Fruit fly (Drosophila melanogaster) whole organism, embryonic: ENCODE data around the gene mRpS35.

Experiments used
- Antp ChIP-seq: fragments of 200-800 bp; sonication (Bioruptor generic); optimal IDR thresholded peaks from 3 replicates; lab custom pipeline; 2016; ENCODE audit warnings: missing biosample characterization, missing genetic modification characterization
- Blimp-1 ChIP-seq: fragments of 200-800 bp; sonication (Bioruptor generic); optimal IDR thresholded peaks from 3 replicates; lab custom pipeline; 2018; ENCODE audit warnings: missing biosample characterization, missing genetic modification characterization, mild to moderate bottlenecking, moderate library complexity, missing genetic modification reagents
- BtbVII ChIP-seq: fragments of 200-800 bp; sonication (Bioruptor generic); optimal IDR thresholded peaks from 3 replicates; lab custom pipeline; 2017; ENCODE audit warnings: missing biosample characterization, mild to moderate bottlenecking, missing genetic modification characterization
- CG11085 ChIP-seq: fragments of 200-800 bp; sonication (Bioruptor generic); IDR thresholded peaks from 2 replicates; pipeline ENCODE4 v1.3.6; 2022; ENCODE audit warnings: missing biosample characterization, missing genetic modification characterization
- CG1233 ChIP-seq: fragments of 200-800 bp; sonication (Bioruptor generic); optimal IDR thresholded peaks from 4 replicates; lab custom pipeline; 2018; ENCODE audit warnings: missing biosample characterization, mild to moderate bottlenecking, missing genetic modification characterization
- CG13296 ChIP-seq: fragments of 200-800 bp; sonication (Bioruptor generic); optimal IDR thresholded peaks from 3 replicates; lab custom pipeline; 2018; ENCODE audit warnings: missing biosample characterization, mild to moderate bottlenecking, missing genetic modification characterization
- CG13775 ChIP-seq: fragments of 200-800 bp; sonication (Bioruptor generic); optimal IDR thresholded peaks from 3 replicates; lab custom pipeline; 2017; ENCODE audit warnings: missing biosample characterization, mild to moderate bottlenecking, missing genetic modification characterization
- CG17568 ChIP-seq: fragments of 200-800 bp; sonication (Bioruptor generic); optimal IDR thresholded peaks from 2 replicates; lab custom pipeline; 2018; ENCODE audit warnings: missing biosample characterization, mild to moderate bottlenecking, missing genetic modification characterization, moderate library complexity
- CG17802 ChIP-seq: fragments of 200-800 bp; sonication (Bioruptor generic); optimal IDR thresholded peaks from 2 replicates; lab custom pipeline; 2018; ENCODE audit warnings: missing biosample characterization, mild to moderate bottlenecking, missing genetic modification characterization, moderate library complexity
- CG17912 ChIP-seq: fragments of 200-800 bp; sonication (Bioruptor generic); optimal IDR thresholded peaks from 2 replicates; lab custom pipeline; 2018; ENCODE audit warnings: missing biosample characterization, mild to moderate bottlenecking, missing genetic modification characterization
- CG18262 ChIP-seq: fragments of 200-800 bp; optimal IDR thresholded peaks from 3 replicates; lab custom pipeline; 2019; ENCODE audit warnings: missing biosample characterization, mild to moderate bottlenecking, missing genetic modification characterization, moderate library complexity
- CG1832 ChIP-seq: fragments of 200-800 bp; sonication (Bioruptor generic); optimal IDR thresholded peaks from 2 replicates; lab custom pipeline; 2017; ENCODE audit warnings: missing biosample characterization, mild to moderate bottlenecking, missing genetic modification characterization, inconsistent platforms
- CG2678 ChIP-seq: fragments of 200-800 bp; sonication (Bioruptor generic); optimal IDR thresholded peaks from 3 replicates; lab custom pipeline; 2019; ENCODE audit warnings: missing biosample characterization, mild to moderate bottlenecking, missing genetic modification characterization, moderate library complexity
- CG2875 ChIP-seq: fragments of 200-800 bp; sonication (Bioruptor generic); optimal IDR thresholded peaks from 2 replicates; lab custom pipeline; 2017; ENCODE audit warnings: missing biosample characterization, mild to moderate bottlenecking, missing genetic modification characterization, missing genetic modification reagents
- CG31441 ChIP-seq: fragments of 200-800 bp; sonication (Bioruptor generic); IDR thresholded peaks from 2 replicates; pipeline ENCODE4 v1.3.6; 2022; ENCODE audit warnings: missing biosample characterization, missing genetic modification characterization
- CG33213 ChIP-seq: fragments of 200-800 bp; sonication (Bioruptor generic); optimal IDR thresholded peaks from 3 replicates; lab custom pipeline; 2016; ENCODE audit warnings: missing biosample characterization, missing genetic modification characterization
- CG3726 ChIP-seq: fragments of 200-800 bp; sonication (Bioruptor generic); IDR thresholded peaks from 3 replicates; pipeline ENCODE4, ENCODE4 v1.3.6; 2022; ENCODE audit warnings: missing biosample characterization, missing genetic modification characterization
- CG6254 ChIP-seq: fragments of 200-800 bp; sonication (Bioruptor generic); optimal IDR thresholded peaks from 3 replicates; lab custom pipeline; 2017; ENCODE audit warnings: mild to moderate bottlenecking, missing biosample characterization, missing genetic modification reagents, missing genetic modification characterization
- CG6854 ChIP-seq: fragments of 200-800 bp; sonication (Bioruptor generic); optimal IDR thresholded peaks from 3 replicates; lab custom pipeline; 2017; ENCODE audit warnings: missing biosample characterization, mild to moderate bottlenecking, missing genetic modification characterization
- CG8359 ChIP-seq: fragments of 200-800 bp; sonication (Bioruptor generic); optimal IDR thresholded peaks from 2 replicates; lab custom pipeline; 2017; ENCODE audit warnings: missing biosample characterization, mild to moderate bottlenecking, missing genetic modification characterization, borderline replicate concordance
- CG8924 ChIP-seq: fragments of 200-800 bp; optimal IDR thresholded peaks from 3 replicates; lab custom pipeline; 2019; ENCODE audit warnings: missing biosample characterization, mild to moderate bottlenecking, missing genetic modification characterization, moderate library complexity
- Dbx ChIP-seq: fragments of 200-800 bp; sonication (Bioruptor generic); IDR thresholded peaks from 3 replicates; pipeline ENCODE4 v1.3.6; 2022; ENCODE audit warnings: missing biosample characterization, missing genetic modification characterization
- Fer1 ChIP-seq: fragments of 200-800 bp; sonication (Bioruptor generic); optimal IDR thresholded peaks from 2 replicates; lab custom pipeline; 2017; ENCODE audit warnings: missing biosample characterization, mild to moderate bottlenecking, missing genetic modification characterization
- Gsc ChIP-seq: fragments of 200-800 bp; sonication (Bioruptor generic); IDR thresholded peaks from 2 replicates; pipeline ENCODE4 v1.3.6; 2022; ENCODE audit warnings: missing biosample characterization, missing genetic modification characterization
- HLH3B ChIP-seq: fragments of 200-800 bp; sonication (Bioruptor generic); IDR thresholded peaks from 2 replicates; pipeline ENCODE4 v1.3.6; 2022; ENCODE audit warnings: missing biosample characterization, missing genetic modification characterization
- HmgZ ChIP-seq: fragments of 200-800 bp; sonication (Bioruptor generic); optimal IDR thresholded peaks from 2 replicates; lab custom pipeline; 2018; ENCODE audit warnings: missing biosample characterization, mild to moderate bottlenecking, missing genetic modification characterization
- Hsf ChIP-seq: fragments of 200-800 bp; sonication (Bioruptor generic); optimal IDR thresholded peaks from 3 replicates; lab custom pipeline; 2016; ENCODE audit warnings: missing biosample characterization, missing genetic modification characterization
- Myb ChIP-seq: fragments of 200-800 bp; sonication (Bioruptor generic); optimal IDR thresholded peaks from 2 replicates; lab custom pipeline; 2016; ENCODE audit warnings: missing biosample characterization, missing genetic modification characterization
- Optix ChIP-seq: fragments of 200-800 bp; sonication (Bioruptor generic); IDR thresholded peaks from 3 replicates; pipeline ENCODE4 v1.3.6; 2022; ENCODE audit warnings: missing biosample characterization, missing genetic modification characterization
- Sry-β ChIP-seq: fragments of 200-800 bp; sonication (Bioruptor generic); optimal IDR thresholded peaks from 2 replicates; lab custom pipeline; 2018; ENCODE audit warnings: missing biosample characterization, mild to moderate bottlenecking, missing genetic modification characterization, moderate library complexity
- ase ChIP-seq: fragments of 200-800 bp; sonication (Bioruptor generic); IDR thresholded peaks from 3 replicates; pipeline ENCODE4 v1.3.6; 2022; ENCODE audit warnings: missing biosample characterization, missing genetic modification characterization
- az2 ChIP-seq: fragments of 200-800 bp; sonication (Bioruptor generic); optimal IDR thresholded peaks from 3 replicates; lab custom pipeline; 2016; ENCODE audit warnings: missing biosample characterization, missing genetic modification characterization
- bcd ChIP-seq: fragments of 200-800 bp; sonication (Bioruptor generic); optimal IDR thresholded peaks from 2 replicates; lab custom pipeline; 2017; ENCODE audit warnings: missing biosample characterization, mild to moderate bottlenecking, missing genetic modification characterization
- bigmax ChIP-seq: fragments of 200-800 bp; sonication (Bioruptor generic); optimal IDR thresholded peaks from 2 replicates; lab custom pipeline; 2018; ENCODE audit warnings: missing biosample characterization, mild to moderate bottlenecking, missing genetic modification characterization
- chm ChIP-seq: fragments of 200-800 bp; sonication (Bioruptor generic); IDR thresholded peaks from 2 replicates; pipeline ENCODE4 v1.3.6; 2022; ENCODE audit warnings: missing biosample characterization, missing genetic modification characterization
- gcm2 ChIP-seq: fragments of 200-800 bp; sonication (Bioruptor generic); optimal IDR thresholded peaks from 2 replicates; lab custom pipeline; 2016; ENCODE audit warnings: missing biosample characterization, missing genetic modification characterization
- gfzf ChIP-seq: fragments of 200-800 bp; sonication (Bioruptor generic); optimal IDR thresholded peaks from 2 replicates; lab custom pipeline; 2016; ENCODE audit warnings: missing biosample characterization, mild to moderate bottlenecking, missing genetic modification characterization, moderate library complexity
- grau ChIP-seq: fragments of 200-800 bp; optimal IDR thresholded peaks from 3 replicates; lab custom pipeline; 2019; ENCODE audit warnings: missing biosample characterization, mild to moderate bottlenecking, missing genetic modification characterization, moderate library complexity
- hbn ChIP-seq: fragments of 200-800 bp; sonication (Bioruptor generic); IDR thresholded peaks from 2 replicates; pipeline ENCODE4 v1.3.6; 2022; ENCODE audit warnings: missing biosample characterization, missing genetic modification characterization; ENCODE audit not compliant: partially characterized antibody
- lab ChIP-seq: fragments of 200-800 bp; sonication (Bioruptor generic); optimal IDR thresholded peaks from 3 replicates; lab custom pipeline; 2017; ENCODE audit warnings: missing biosample characterization, missing genetic modification characterization, mild to moderate bottlenecking, moderate library complexity, missing genetic modification reagents
- lov ChIP-seq, 2 experiments: fragments of 200-800 bp in 1 of 2; fragments of >200 bp in 1 of 2; sonication (Bioruptor generic) in 1 of 2; IDR thresholded peaks in 1 of 2; optimal IDR thresholded peaks in 1 of 2; 2 replicates in 1 of 2; 3 replicates in 1 of 2; pipeline versions ENCODE4 v1.3.6 to Lab custom; 2017 to 2022; ENCODE audit warnings: missing biosample characterization in 1 of 2, missing genetic modification characterization in 1 of 2
- maf-S ChIP-seq: fragments of 200-800 bp; sonication (Bioruptor generic); optimal IDR thresholded peaks from 2 replicates; lab custom pipeline; 2016; ENCODE audit warnings: missing biosample characterization, missing genetic modification characterization
- run ChIP-seq: fragments of 200-800 bp; sonication (Bioruptor generic); optimal IDR thresholded peaks from 3 replicates; lab custom pipeline; 2018; ENCODE audit warnings: missing biosample characterization, mild to moderate bottlenecking, missing genetic modification characterization
- tap ChIP-seq: fragments of 200-800 bp; optimal IDR thresholded peaks from 3 replicates; lab custom pipeline; 2019; ENCODE audit warnings: missing biosample characterization, mild to moderate bottlenecking, missing genetic modification characterization, moderate library complexity
- trh ChIP-seq: fragments of 200-800 bp; sonication (Bioruptor generic); optimal IDR thresholded peaks from 2 replicates; lab custom pipeline; 2016; ENCODE audit warnings: missing biosample characterization, missing genetic modification characterization
- tup ChIP-seq: fragments of 200-800 bp; sonication (Bioruptor generic); optimal IDR thresholded peaks from 2 replicates; lab custom pipeline; 2016; ENCODE audit warnings: missing biosample characterization, mild to moderate bottlenecking, missing genetic modification characterization, moderate library complexity
- wek ChIP-seq: fragments of 200-800 bp; sonication (Bioruptor generic); optimal IDR thresholded peaks from 3 replicates; lab custom pipeline; 2018; ENCODE audit warnings: missing biosample characterization, mild to moderate bottlenecking, missing genetic modification characterization, moderate library complexity

mRpS35 gene

dm6 chr3L:2820275-2820674, 39.6 kb downstream of the mRpS35 start (continued):
- TF ChIP-seq tap (no peak), CG2678 (tag; lab: Kevin White, UChicago) (peak; percentile 10), CG18262 (tag; lab: Kevin White, UChicago) (no peak), Blimp-1 (GFP tag; lab: Kevin White, UChicago) (peak; percentile 6), Antp (no peak), gfzf (GFP tag; lab: Kevin White, UChicago) (no peak), Fer1 (GFP tag; lab: Kevin White, UChicago) (no peak)
- TF ChIP-seq, all 482 proteins: peak for 16

dm6 chr3L:2820930-2821505, 40.3 kb downstream of the mRpS35 start:
- TF ChIP-seq ase (GFP tag; lab: Robert Waterston, UW): no peak
- TF ChIP-seq maf-S (GFP tag; lab: Kevin White, UChicago): no peak
- no peak for TF ChIP-seq CG17802 (tag; lab: Kevin White, UChicago)
- TF ChIP-seq lov (optimal IDR thresholded peaks at IDR 0.05; lab: Kevin White, UChicago): no peak
- TF ChIP-seq lov (GFP tag; IDR thresholded peaks at IDR 0.05; lab: Robert Waterston, UW): 0 out of 3 replicates have a peak, but pooled peaks have one; percentile 31
- no peak; the same call in 1 of the 2 replicates for TF ChIP-seq HLH3B (GFP tag; lab: Robert Waterston, UW)
- peak; percentile 37 for TF ChIP-seq CG13296 (GFP tag; lab: Kevin White, UChicago)
- TF ChIP-seq CG6254: no peak
- no peak for TF ChIP-seq Optix (GFP tag; lab: Robert Waterston, UW)
- TF ChIP-seq az2: no peak
- no peak for TF ChIP-seq gcm2 (GFP tag; lab: Kevin White, UChicago)
- TF ChIP-seq Dbx (GFP tag; lab: Robert Waterston, UW): peak; percentile 73; the same call in 1 of the 3 replicates
- TF ChIP-seq CG2875: no peak
- TF ChIP-seq BtbVII: peak; percentile 39
- no peak for TF ChIP-seq bcd (GFP tag; lab: Kevin White, UChicago)
- no peak for TF ChIP-seq trh (GFP tag; lab: Kevin White, UChicago)
- no peak for TF ChIP-seq CG33213 (GFP tag; lab: Kevin White, UChicago)
- TF ChIP-seq CG8359: peak; percentile 28
- no peak for TF ChIP-seq CG11085 (GFP tag; lab: Robert Waterston, UW)
- TF ChIP-seq run (tag; lab: Kevin White, UChicago): peak; percentile 44
- TF ChIP-seq Sry-β (GFP tag; lab: Kevin White, UChicago): no peak
- no peak for TF ChIP-seq CG17568 (GFP tag; lab: Kevin White, UChicago)
- no peak for TF ChIP-seq CG3726
- no peak for TF ChIP-seq CG6854 (GFP tag; lab: Kevin White, UChicago)
- TF ChIP-seq CG31441 (GFP tag; lab: Robert Waterston, UW): peak; percentile 24; the same call in 1 of the 2 replicates
- TF ChIP-seq Myb (GFP tag; lab: Kevin White, UChicago): no peak
- TF ChIP-seq CG13775: no peak
- peak; percentile 28; the same call in 1 of the 2 replicates for TF ChIP-seq hbn
- peak; percentile 53 for TF ChIP-seq CG8924
- TF ChIP-seq CG2678 (tag; lab: Kevin White, UChicago): peak; percentile 22
- peak; percentile 69 for TF ChIP-seq lab
- TF ChIP-seq bigmax: peak; percentile 43
- TF ChIP-seq CG17912 (GFP tag; lab: Kevin White, UChicago): peak; percentile 43
- TF ChIP-seq chm (GFP tag; lab: Robert Waterston, UW): no peak; the same call in 1 of the 2 replicates
- TF ChIP-seq tup (GFP tag; lab: Kevin White, UChicago): no peak
- peak; percentile 62 for TF ChIP-seq HmgZ
- no peak for TF ChIP-seq Gsc (GFP tag; lab: Robert Waterston, UW)
- TF ChIP-seq Hsf (GFP tag; lab: Kevin White, UChicago): no peak
- TF ChIP-seq grau (tag; lab: Kevin White, UChicago): peak; percentile 13
- no peak for TF ChIP-seq wek (GFP tag; lab: Kevin White, UChicago)
- TF ChIP-seq CG1233 (GFP tag; lab: Kevin White, UChicago): peak; percentile 22
- no peak for TF ChIP-seq CG1832 (GFP tag; lab: Kevin White, UChicago)
